Fruit fly (Drosophila melanogaster) whole organism, embryonic: ENCODE data around the gene CG43332.

ENCODE experiments used
- ATbp ChIP-seq: fragments of 200-800 bp; sonication (Bioruptor generic); optimal IDR thresholded peaks from 2 replicates; lab custom pipeline; 2017; ENCODE audit warnings: missing biosample characterization, mild to moderate bottlenecking, missing genetic modification characterization, missing genetic modification reagents
- Awh ChIP-seq: fragments of 200-800 bp; sonication (Bioruptor generic); IDR thresholded peaks from 2 replicates; pipeline ENCODE4, ENCODE4 v1.3.6; 2022; ENCODE audit warnings: missing biosample characterization, missing genetic modification characterization
- B-H2 ChIP-seq: fragments of 200-800 bp; sonication (Bioruptor generic); optimal IDR thresholded peaks from 2 replicates; lab custom pipeline; 2018; ENCODE audit warnings: missing biosample characterization, mild to moderate bottlenecking, missing genetic modification characterization
- C15 ChIP-seq: fragments of 200-800 bp; sonication (Bioruptor generic); IDR thresholded peaks from 3 replicates; pipeline ENCODE4 v1.3.6; 2022; ENCODE audit warnings: missing biosample characterization, missing genetic modification characterization
- CG10366 ChIP-seq: fragments of 200-800 bp; sonication (Bioruptor generic); IDR thresholded peaks from 2 replicates; pipeline ENCODE4 v1.3.6; 2022; ENCODE audit warnings: missing biosample characterization, missing genetic modification characterization
- CG12219 ChIP-seq: fragments of 200-800 bp; sonication (Bioruptor generic); optimal IDR thresholded peaks from 3 replicates; lab custom pipeline; 2018; ENCODE audit warnings: missing biosample characterization, mild to moderate bottlenecking, missing genetic modification characterization
- CG12744 ChIP-seq: fragments of 200-800 bp; sonication (Bioruptor generic); optimal IDR thresholded peaks from 2 replicates; lab custom pipeline; 2016; ENCODE audit warnings: missing biosample characterization, missing genetic modification characterization
- CG13424 ChIP-seq: fragments of 200-800 bp; sonication (Bioruptor generic); optimal IDR thresholded peaks from 2 replicates; lab custom pipeline; 2019; ENCODE audit warnings: missing biosample characterization, mild to moderate bottlenecking, missing genetic modification characterization, moderate library complexity
- CG1603 ChIP-seq: fragments of 200-800 bp; sonication (Bioruptor generic); optimal IDR thresholded peaks from 2 replicates; lab custom pipeline; 2019; ENCODE audit warnings: missing biosample characterization, mild to moderate bottlenecking, missing genetic modification characterization, moderate library complexity
- CG1647 ChIP-seq: fragments of 200-800 bp; sonication (Bioruptor generic); optimal IDR thresholded peaks from 3 replicates; lab custom pipeline; 2016; ENCODE audit warnings: missing biosample characterization, missing genetic modification characterization
- CG17912 ChIP-seq: fragments of 200-800 bp; sonication (Bioruptor generic); optimal IDR thresholded peaks from 2 replicates; lab custom pipeline; 2018; ENCODE audit warnings: missing biosample characterization, mild to moderate bottlenecking, missing genetic modification characterization
- CG18599 ChIP-seq: fragments of 200-800 bp; sonication (Bioruptor generic); optimal IDR thresholded peaks from 3 replicates; lab custom pipeline; 2017; ENCODE audit warnings: missing biosample characterization, missing genetic modification characterization, mild to moderate bottlenecking, moderate library complexity, missing genetic modification reagents
- CG2202 ChIP-seq: fragments of 200-800 bp; sonication (Bioruptor generic); optimal IDR thresholded peaks from 2 replicates; lab custom pipeline; 2018; ENCODE audit warnings: missing biosample characterization, mild to moderate bottlenecking, missing genetic modification characterization
- CG32532 ChIP-seq: fragments of 200-800 bp; sonication (Bioruptor generic); IDR thresholded peaks from 2 replicates; pipeline ENCODE4 v1.3.6; 2022; ENCODE audit warnings: missing biosample characterization, missing genetic modification characterization
- CG34224 ChIP-seq: fragments of 200-800 bp; sonication (Bioruptor generic); IDR thresholded peaks from 3 replicates; pipeline ENCODE4 v1.3.6; 2022; ENCODE audit warnings: missing biosample characterization, missing genetic modification characterization; ENCODE audit not compliant: partially characterized antibody
- CG34376 ChIP-seq: fragments of 200-800 bp; sonication (Bioruptor generic); optimal IDR thresholded peaks from 2 replicates; lab custom pipeline; 2018; ENCODE audit warnings: missing biosample characterization, mild to moderate bottlenecking, missing genetic modification characterization
- CG4730 ChIP-seq: fragments of 200-800 bp; sonication (Bioruptor generic); IDR thresholded peaks from 2 replicates; pipeline ENCODE4 v1.3.6; 2022; ENCODE audit warnings: missing biosample characterization, missing genetic modification characterization
- CG6683 ChIP-seq: fragments of 200-800 bp; sonication (Bioruptor generic); optimal IDR thresholded peaks from 2 replicates; lab custom pipeline; 2017; ENCODE audit warnings: missing biosample characterization, mild to moderate bottlenecking, missing genetic modification characterization, missing genetic modification reagents
- CG7928 ChIP-seq: fragments of 200-800 bp; sonication (Bioruptor generic); optimal IDR thresholded peaks from 2 replicates; lab custom pipeline; 2017; ENCODE audit warnings: missing biosample characterization, mild to moderate bottlenecking, missing genetic modification characterization
- CG8281 ChIP-seq: fragments of 200-800 bp; sonication (Bioruptor generic); optimal IDR thresholded peaks from 2 replicates; lab custom pipeline; 2018; ENCODE audit warnings: missing biosample characterization, mild to moderate bottlenecking, missing genetic modification characterization, moderate library complexity
- CG8924 ChIP-seq: fragments of 200-800 bp; optimal IDR thresholded peaks from 3 replicates; lab custom pipeline; 2019; ENCODE audit warnings: missing biosample characterization, mild to moderate bottlenecking, missing genetic modification characterization, moderate library complexity
- Chrac-16 ChIP-seq: fragments of 200-800 bp; sonication (Bioruptor generic); optimal IDR thresholded peaks from 3 replicates; lab custom pipeline; 2016; ENCODE audit warnings: missing biosample characterization, missing genetic modification characterization
- Deaf1 ChIP-seq: fragments of 200-800 bp; optimal IDR thresholded peaks from 3 replicates; lab custom pipeline; 2019; ENCODE audit warnings: missing biosample characterization, mild to moderate bottlenecking, missing genetic modification characterization, moderate library complexity
- E2f2 ChIP-seq: fragments of 200-800 bp; sonication (Bioruptor generic); IDR thresholded peaks from 2 replicates; pipeline ENCODE4 v1.3.6; 2022; ENCODE audit warnings: missing biosample characterization, missing genetic modification characterization
- Fer1 ChIP-seq: fragments of 200-800 bp; sonication (Bioruptor generic); optimal IDR thresholded peaks from 2 replicates; lab custom pipeline; 2017; ENCODE audit warnings: missing biosample characterization, mild to moderate bottlenecking, missing genetic modification characterization
- HLH4C ChIP-seq: fragments of 200-800 bp; sonication (Bioruptor generic); IDR thresholded peaks from 3 replicates; pipeline ENCODE4 v1.3.6; 2022; ENCODE audit warnings: missing biosample characterization, missing genetic modification characterization; ENCODE audit not compliant: partially characterized antibody
- HLHmδ ChIP-seq: fragments of 200-800 bp; sonication (Bioruptor generic); optimal IDR thresholded peaks from 2 replicates; lab custom pipeline; 2018; ENCODE audit warnings: missing biosample characterization, mild to moderate bottlenecking, missing genetic modification characterization, moderate library complexity
- Meics ChIP-seq: fragments of 200-800 bp; sonication (Bioruptor generic); optimal IDR thresholded peaks from 2 replicates; lab custom pipeline; 2017; ENCODE audit warnings: missing biosample characterization, mild to moderate bottlenecking, missing genetic modification characterization
- Opbp ChIP-seq: fragments of 200-800 bp; sonication (Bioruptor generic); IDR thresholded peaks from 3 replicates; pipeline ENCODE4 v1.3.6; 2022; ENCODE audit warnings: missing biosample characterization, missing genetic modification characterization; ENCODE audit not compliant: partially characterized antibody
- Ptx1 ChIP-seq: fragments of 200-800 bp; sonication (Bioruptor generic); IDR thresholded peaks from 2 replicates; pipeline ENCODE4 v1.3.6; 2022; ENCODE audit warnings: missing biosample characterization, missing genetic modification characterization
- Ssrp ChIP-seq: fragments of 200-800 bp; sonication (Bioruptor generic); optimal IDR thresholded peaks from 2 replicates; lab custom pipeline; 2018; ENCODE audit warnings: missing biosample characterization, mild to moderate bottlenecking, missing genetic modification characterization, moderate library complexity
- Taf1 ChIP-seq: fragments of 200-800 bp; sonication (Bioruptor generic); IDR thresholded peaks from 2 replicates; pipeline ENCODE4 v1.3.6; 2022; ENCODE audit warnings: missing biosample characterization, missing genetic modification characterization
- ato ChIP-seq: fragments of 200-800 bp; sonication (Bioruptor generic); IDR thresholded peaks from 2 replicates; pipeline ENCODE4 v1.3.6; 2022; ENCODE audit warnings: missing biosample characterization, missing genetic modification characterization; ENCODE audit not compliant: partially characterized antibody
- dmrt99B ChIP-seq: fragments of 200-800 bp; sonication (Bioruptor generic); optimal IDR thresholded peaks from 2 replicates; lab custom pipeline; 2018; ENCODE audit warnings: missing biosample characterization, mild to moderate bottlenecking, missing genetic modification characterization, moderate library complexity
- eyg ChIP-seq: fragments of 200-800 bp; sonication (Bioruptor generic); optimal IDR thresholded peaks from 3 replicates; lab custom pipeline; 2016; ENCODE audit warnings: missing biosample characterization, missing genetic modification characterization
- fu2 ChIP-seq: fragments of 200-800 bp; sonication (Bioruptor generic); optimal IDR thresholded peaks from 2 replicates; lab custom pipeline; 2016; ENCODE audit warnings: missing biosample characterization, missing genetic modification characterization
- insv ChIP-seq, 2 experiments: fragments of 200-800 bp; sonication (Bioruptor generic); optimal IDR thresholded peaks; 3 replicates each; lab custom pipeline; 2016 to 2018; ENCODE audit warnings: missing biosample characterization in 2 of 2, missing genetic modification characterization in 2 of 2
- lbe ChIP-seq: fragments of 200-800 bp; sonication (Bioruptor generic); optimal IDR thresholded peaks from 2 replicates; lab custom pipeline; 2016; ENCODE audit warnings: missing biosample characterization, mild to moderate bottlenecking, missing genetic modification characterization
- nmo ChIP-seq: fragments of 200-800 bp; sonication (Bioruptor generic); optimal IDR thresholded peaks from 2 replicates; lab custom pipeline; 2018; ENCODE audit warnings: missing biosample characterization, mild to moderate bottlenecking, missing genetic modification characterization, moderate library complexity
- nom ChIP-seq: fragments of 200-800 bp; sonication (Bioruptor generic); optimal IDR thresholded peaks from 2 replicates; lab custom pipeline; 2017; ENCODE audit warnings: missing biosample characterization, missing genetic modification characterization, mild to moderate bottlenecking, moderate library complexity, missing genetic modification reagents
- onecut ChIP-seq: fragments of 200-800 bp; sonication (Bioruptor generic); IDR thresholded peaks from 2 replicates; pipeline ENCODE4 v1.3.6; 2022; ENCODE audit warnings: missing biosample characterization, missing genetic modification characterization
- ro ChIP-seq: fragments of 200-800 bp; sonication (Bioruptor generic); IDR thresholded peaks from 2 replicates; pipeline ENCODE4 v1.3.6; 2022; ENCODE audit warnings: missing biosample characterization, missing genetic modification characterization
- run ChIP-seq: fragments of 200-800 bp; sonication (Bioruptor generic); optimal IDR thresholded peaks from 3 replicates; lab custom pipeline; 2018; ENCODE audit warnings: missing biosample characterization, mild to moderate bottlenecking, missing genetic modification characterization
- tio ChIP-seq: fragments of 200-800 bp; sonication (Bioruptor generic); optimal IDR thresholded peaks from 2 replicates; lab custom pipeline; 2017; ENCODE audit warnings: missing biosample characterization, missing genetic modification characterization, inconsistent platforms
- tll ChIP-seq, 2 experiments: fragments of 200-800 bp in 1 of 2; fragments of >200 bp in 1 of 2; sonication (Bioruptor generic) in 1 of 2; optimal IDR thresholded peaks; 2 replicates each; lab custom pipeline; 2017 to 2019; ENCODE audit warnings: missing biosample characterization in 2 of 2, missing genetic modification characterization in 2 of 2, mild to moderate bottlenecking in 1 of 2, moderate library complexity in 1 of 2
- z ChIP-seq: fragments of 200-800 bp; sonication (Bioruptor generic); IDR thresholded peaks from 3 replicates; pipeline ENCODE4 v1.3.6; 2022; ENCODE audit warnings: missing biosample characterization, missing genetic modification characterization
- zf30C ChIP-seq: fragments of 200-800 bp; sonication (Bioruptor generic); optimal IDR thresholded peaks from 3 replicates; lab custom pipeline; 2018; ENCODE audit warnings: missing biosample characterization, mild to moderate bottlenecking, missing genetic modification characterization

Gene CG43332

DNA sequence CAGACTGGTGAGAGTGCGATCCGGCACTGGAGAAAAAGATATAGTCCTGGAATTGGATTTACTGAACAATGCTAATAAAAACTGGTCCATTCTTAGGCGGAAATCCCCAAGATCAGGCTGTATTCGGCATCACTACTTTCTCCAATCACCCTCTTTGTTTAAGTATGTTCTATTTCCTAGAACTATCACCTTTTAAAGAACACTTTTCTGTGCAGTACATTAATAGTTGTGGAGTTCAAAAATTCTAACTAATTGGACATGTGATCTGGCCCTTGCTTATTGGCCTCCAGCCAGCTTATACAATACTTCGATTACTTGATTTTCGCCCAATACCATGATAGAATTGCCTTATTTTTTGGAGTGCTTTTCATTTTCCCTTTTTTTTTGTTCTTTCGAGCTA lies 39.4 kb downstream of the CG43332 start (continued):
- TF ChIP-seq Ssrp (tag; lab: Kevin White, UChicago) = peak; percentile 18
- TF ChIP-seq ato (GFP tag; lab: Robert Waterston, UW) = no peak
- no peak for TF ChIP-seq onecut (GFP tag; lab: Robert Waterston, UW)
- TF ChIP-seq Chrac-16 (GFP tag; lab: Kevin White, UChicago) = no peak
- peak; percentile 52 for TF ChIP-seq Meics (GFP tag; lab: Kevin White, UChicago)
- TF ChIP-seq ATbp (GFP tag; lab: Kevin White, UChicago) = peak; percentile 16
- peak; percentile 34 for TF ChIP-seq CG12219
- peak; percentile 29 for TF ChIP-seq CG1603 (tag; lab: Kevin White, UChicago)

DNA sequence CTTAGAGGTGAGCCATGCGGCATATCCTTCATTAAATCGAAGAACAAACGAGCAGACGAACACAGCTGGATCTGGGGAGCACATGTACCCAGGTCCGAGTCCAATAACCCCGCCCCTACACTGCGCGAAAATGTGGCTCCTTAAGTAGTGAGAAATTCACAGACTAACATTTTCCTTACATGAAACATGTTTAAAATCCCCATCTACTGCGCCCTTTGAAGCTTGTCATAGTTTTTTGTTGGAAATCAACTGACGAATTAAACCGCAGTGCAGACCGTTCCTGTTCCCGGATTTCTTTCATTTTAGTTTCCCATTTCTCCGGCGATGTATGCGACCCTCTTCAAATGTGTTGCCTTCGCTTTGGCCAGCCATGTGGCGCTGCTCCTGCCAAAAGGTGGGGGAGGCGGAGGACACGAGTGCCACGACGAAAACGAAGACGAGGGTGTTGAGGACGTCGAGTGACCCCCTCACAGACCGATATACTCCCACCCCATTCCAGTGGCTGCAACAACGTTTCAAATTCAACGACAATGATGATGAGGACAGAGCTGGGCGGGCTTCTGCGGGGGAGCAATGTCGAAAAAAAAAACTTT lies 40.2 kb downstream of the CG43332 start:
- TF ChIP-seq CG4730 (GFP tag; lab: Robert Waterston, UW) (peak; percentile 46; the same call in 1 of the 2 replicates), tll (GFP tag; optimal IDR thresholded peaks at IDR 0.05; lab: Kevin White, UChicago) (no peak), CG34224 (no peak), Taf1 (GFP tag; lab: Robert Waterston, UW) (peak; percentile 49; the same call in 1 of the 2 replicates), Opbp (GFP tag; lab: Robert Waterston, UW) (no peak), CG34376 (GFP tag; lab: Kevin White, UChicago) (peak; percentile 47), nom (GFP tag; lab: Kevin White, UChicago) (no peak), CG17912 (GFP tag; lab: Kevin White, UChicago) (no peak), fu2 (GFP tag; lab: Kevin White, UChicago) (no peak), insv (GFP tag; optimal IDR thresholded peaks at IDR 0.05; lab: Kevin White, UChicago) (no peak), Awh (GFP tag; lab: Robert Waterston, UW) (0 out of 2 replicates have a peak, but pooled peaks have one; percentile 67), CG32532 (GFP tag; lab: Robert Waterston, UW) (peak; percentile 68), run (no peak), lbe (GFP tag; lab: Kevin White, UChicago) (no peak), CG1647 (peak; percentile 21), CG12744 (GFP tag; lab: Kevin White, UChicago) (no peak), CG10366 (peak; percentile 68), Ptx1 (GFP tag; lab: Robert Waterston, UW) (peak; percentile 73), dmrt99B (tag; lab: Kevin White, UChicago) (peak; percentile 85), CG13424 (tag; lab: Kevin White, UChicago) (peak; percentile 65), z (no peak), Fer1 (peak; percentile 84), eyg (GFP tag; lab: Kevin White, UChicago) (peak; percentile 5), CG2202 (no peak), ro (0 out of 2 replicates have a peak, but pooled peaks have one; percentile 28), tio (GFP tag; lab: Kevin White, UChicago) (no peak), E2f2 (GFP tag; lab: Robert Waterston, UW) (0 out of 2 replicates have a peak, but pooled peaks have one; percentile 23), HLH4C (no peak), HLHmδ (GFP tag; lab: Kevin White, UChicago) (no peak), nmo (GFP tag; lab: Kevin White, UChicago) (peak; percentile 49), B-H2 (GFP tag; lab: Kevin White, UChicago) (no peak), CG8281 (tag; lab: Kevin White, UChicago) (peak; percentile 31), C15 (GFP tag; lab: Robert Waterston, UW) (0 out of 3 replicates have a peak, but pooled peaks have one; percentile 10), CG18599 (peak; percentile 89), CG8924 (tag; lab: Kevin White, UChicago) (peak; percentile 43), CG6683 (GFP tag; lab: Kevin White, UChicago) (peak; percentile 54), zf30C (GFP tag; lab: Kevin White, UChicago) (peak; percentile 24), Deaf1 (tag; lab: Kevin White, UChicago) (peak; percentile 64), CG7928 (GFP tag; lab: Kevin White, UChicago) (no peak)
